Worm (Caenorhabditis elegans): ENCODE measurements around the gene F28C6.10.

- TF ChIP-seq zip-8 (tag; optimal IDR thresholded peaks at IDR 0.05): no peak
- TF ChIP-seq lin-13 (tag; optimal IDR thresholded peaks at IDR 0.05): no peak
- TF ChIP-seq snpc-4 (tag; optimal IDR thresholded peaks at IDR 0.05): no peak
- no peak for TF ChIP-seq blmp-1 (tag; optimal IDR thresholded peaks at IDR 0.05)
- TF ChIP-seq unc-62 (GFP tag; optimal IDR thresholded peaks at IDR 0.05): no peak
- no peak for TF ChIP-seq elt-1 (tag; optimal IDR thresholded peaks at IDR 0.05; ENCODE audit: borderline replicate concordance, insufficient read depth)
- TF ChIP-seq unc-39 (tag; optimal IDR thresholded peaks at IDR 0.05): no peak
Observed at ce11 chrII:8593840-8594625, 13.7 kb upstream of the F28C6.10 start, which contains the start of gene aptf-3.
